Fruit fly (Drosophila melanogaster) whole organism: ENCODE measurements around the gene CG33493.

Source experiments
- Dll ChIP-seq: fragments of >200 bp; optimal IDR thresholded peaks from 2 replicates; lab custom pipeline; 2017
- pan ChIP-seq: fragments of >200 bp; optimal IDR thresholded peaks from 2 replicates; lab custom pipeline; 2017
- psq ChIP-seq: fragments of >200 bp; optimal IDR thresholded peaks from 2 replicates; lab custom pipeline; 2017
- usp ChIP-seq: fragments of >200 bp; optimal IDR thresholded peaks from 2 replicates; lab custom pipeline; 2017; ENCODE audit warnings: missing biosample characterization, missing genetic modification characterization, mixed read lengths

DNA sequence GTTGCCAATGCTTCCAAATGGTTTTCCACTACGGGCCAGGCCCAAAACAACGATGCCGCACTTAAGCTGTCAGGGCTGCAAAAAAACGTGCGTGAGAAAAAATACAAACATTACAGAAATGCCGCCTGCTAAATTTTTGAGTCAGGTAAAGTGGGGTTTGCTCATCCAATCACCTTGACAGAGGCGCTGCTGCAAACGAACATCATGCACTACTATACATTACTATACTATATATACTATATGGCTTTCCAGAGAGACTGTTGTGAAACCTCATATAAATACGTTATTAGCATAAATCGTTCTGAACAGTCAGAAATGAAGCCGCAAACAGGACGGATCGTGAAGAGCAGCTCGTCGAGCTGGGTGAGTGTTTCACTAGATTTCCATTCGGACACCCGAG is 49.7 kb downstream of the CG33493 start, which contains the start of gene CG14153:
- TF ChIP-seq usp (GFP tag; lab: Kevin White, UChicago) (no peak), Dll (lab: Kevin White, UChicago) (no peak), psq (lab: Kevin White, UChicago) (no peak), pan (lab: Kevin White, UChicago) (no peak)
